Fruit fly (Drosophila melanogaster) whole organism, embryonic: Measurements from ENCODE around the gene CG15263.

Experiments
- Abd-B ChIP-seq: fragments of 200-800 bp; sonication (Bioruptor generic); optimal IDR thresholded peaks from 2 replicates; lab custom pipeline; 2018; ENCODE audit warnings: missing biosample characterization, mild to moderate bottlenecking, missing genetic modification characterization, moderate library complexity
- B-H1 ChIP-seq: fragments of 200-800 bp; sonication (Bioruptor generic); IDR thresholded peaks from 3 replicates; pipeline ENCODE4 v1.3.6; 2022; ENCODE audit warnings: missing biosample characterization, missing genetic modification characterization
- C15 ChIP-seq: fragments of 200-800 bp; sonication (Bioruptor generic); IDR thresholded peaks from 3 replicates; pipeline ENCODE4 v1.3.6; 2022; ENCODE audit warnings: missing biosample characterization, missing genetic modification characterization
- CG10366 ChIP-seq: fragments of 200-800 bp; sonication (Bioruptor generic); IDR thresholded peaks from 2 replicates; pipeline ENCODE4 v1.3.6; 2022; ENCODE audit warnings: missing biosample characterization, missing genetic modification characterization
- CG12299 ChIP-seq: fragments of 200-800 bp; sonication (Bioruptor generic); optimal IDR thresholded peaks from 2 replicates; lab custom pipeline; 2018; ENCODE audit warnings: missing biosample characterization, mild to moderate bottlenecking, missing genetic modification characterization
- CG14965 ChIP-seq: fragments of 200-800 bp; sonication (Bioruptor generic); optimal IDR thresholded peaks from 2 replicates; lab custom pipeline; 2016; ENCODE audit warnings: missing biosample characterization, missing genetic modification characterization, borderline replicate concordance
- CG15479 ChIP-seq: fragments of 200-800 bp; sonication (Bioruptor generic); optimal IDR thresholded peaks from 3 replicates; lab custom pipeline; 2019; ENCODE audit warnings: missing biosample characterization, mild to moderate bottlenecking, missing genetic modification characterization, moderate library complexity
- CG1603 ChIP-seq: fragments of 200-800 bp; sonication (Bioruptor generic); optimal IDR thresholded peaks from 2 replicates; lab custom pipeline; 2019; ENCODE audit warnings: missing biosample characterization, mild to moderate bottlenecking, missing genetic modification characterization, moderate library complexity
- CG16815 ChIP-seq: fragments of 200-800 bp; sonication (Bioruptor generic); optimal IDR thresholded peaks from 3 replicates; lab custom pipeline; 2017; ENCODE audit warnings: missing biosample characterization, mild to moderate bottlenecking, missing genetic modification characterization
- CG16863 ChIP-seq: fragments of 200-800 bp; sonication (Bioruptor generic); optimal IDR thresholded peaks from 3 replicates; lab custom pipeline; 2016; ENCODE audit warnings: missing biosample characterization, missing genetic modification characterization
- CG17802 ChIP-seq: fragments of 200-800 bp; sonication (Bioruptor generic); optimal IDR thresholded peaks from 2 replicates; lab custom pipeline; 2018; ENCODE audit warnings: missing biosample characterization, mild to moderate bottlenecking, missing genetic modification characterization, moderate library complexity
- CG18011 ChIP-seq: fragments of 200-800 bp; sonication (Bioruptor generic); optimal IDR thresholded peaks from 2 replicates; lab custom pipeline; 2017; ENCODE audit warnings: missing biosample characterization, missing genetic modification characterization, mild to moderate bottlenecking, moderate library complexity, missing genotype
- CG18476 ChIP-seq: fragments of 200-800 bp; sonication (Bioruptor generic); optimal IDR thresholded peaks from 2 replicates; lab custom pipeline; 2016; ENCODE audit warnings: missing biosample characterization, mild to moderate bottlenecking, missing genetic modification characterization
- CG6272 ChIP-seq: fragments of 200-800 bp; sonication (Bioruptor generic); IDR thresholded peaks from 2 replicates; pipeline ENCODE4 v1.3.6; 2022; ENCODE audit warnings: missing biosample characterization, missing genetic modification characterization
- CG8359 ChIP-seq: fragments of 200-800 bp; sonication (Bioruptor generic); optimal IDR thresholded peaks from 2 replicates; lab custom pipeline; 2017; ENCODE audit warnings: missing biosample characterization, mild to moderate bottlenecking, missing genetic modification characterization, borderline replicate concordance
- D19A ChIP-seq: fragments of 200-800 bp; optimal IDR thresholded peaks from 3 replicates; lab custom pipeline; 2019; ENCODE audit warnings: missing biosample characterization, mild to moderate bottlenecking, missing genetic modification characterization, moderate library complexity
- Dll ChIP-seq: fragments of 200-800 bp; sonication (Bioruptor generic); IDR thresholded peaks from 4 replicates; pipeline ENCODE4 v1.3.6; 2022; ENCODE audit warnings: missing biosample characterization, missing genetic modification characterization; ENCODE audit not compliant: partially characterized antibody
- Doc3 ChIP-seq: fragments of 200-800 bp; sonication (Bioruptor generic); IDR thresholded peaks from 3 replicates; pipeline ENCODE4 v1.3.6; 2022; ENCODE audit warnings: missing biosample characterization, missing genetic modification characterization; ENCODE audit not compliant: partially characterized antibody
- E2f2 ChIP-seq: fragments of 200-800 bp; sonication (Bioruptor generic); IDR thresholded peaks from 2 replicates; pipeline ENCODE4 v1.3.6; 2022; ENCODE audit warnings: missing biosample characterization, missing genetic modification characterization
- Ets65A ChIP-seq: fragments of 200-800 bp; sonication (Bioruptor generic); peaks from one replicate; lab custom pipeline; 2016; ENCODE audit warnings: missing biosample characterization, missing genetic modification characterization
- Ets97D ChIP-seq: fragments of 200-800 bp; sonication (Bioruptor generic); optimal IDR thresholded peaks from 3 replicates; lab custom pipeline; 2016; ENCODE audit warnings: missing biosample characterization, missing genetic modification characterization
- Fer1 ChIP-seq: fragments of 200-800 bp; sonication (Bioruptor generic); optimal IDR thresholded peaks from 2 replicates; lab custom pipeline; 2017; ENCODE audit warnings: missing biosample characterization, mild to moderate bottlenecking, missing genetic modification characterization
- HLHmδ ChIP-seq: fragments of 200-800 bp; sonication (Bioruptor generic); optimal IDR thresholded peaks from 2 replicates; lab custom pipeline; 2018; ENCODE audit warnings: missing biosample characterization, mild to moderate bottlenecking, missing genetic modification characterization, moderate library complexity
- Lpt ChIP-seq: fragments of >200 bp; optimal IDR thresholded peaks from 2 replicates; lab custom pipeline; 2018; ENCODE audit warnings: missing biosample characterization, missing genetic modification characterization
- MESR4 ChIP-seq: fragments of 200-800 bp; sonication (Bioruptor generic); optimal IDR thresholded peaks from 2 replicates; lab custom pipeline; 2018; ENCODE audit warnings: missing biosample characterization, mild to moderate bottlenecking, missing genetic modification characterization, moderate library complexity
- MTF-1 ChIP-seq: fragments of 200-800 bp; sonication (Bioruptor generic); optimal IDR thresholded peaks from 2 replicates; lab custom pipeline; 2018; ENCODE audit warnings: missing biosample characterization, mild to moderate bottlenecking, missing genetic modification characterization, borderline replicate concordance
- Mad ChIP-seq: fragments of 200-800 bp; sonication (Bioruptor generic); optimal IDR thresholded peaks from 2 replicates; lab custom pipeline; 2016; ENCODE audit warnings: missing biosample characterization, missing genetic modification characterization
- Med ChIP-seq: fragments of 200-800 bp; sonication (Bioruptor generic); peaks from one replicate; lab custom pipeline; 2016; ENCODE audit warnings: missing biosample characterization, missing genetic modification characterization, mild to moderate bottlenecking, inconsistent platforms, moderate library complexity
- Ptx1 ChIP-seq: fragments of 200-800 bp; sonication (Bioruptor generic); IDR thresholded peaks from 2 replicates; pipeline ENCODE4 v1.3.6; 2022; ENCODE audit warnings: missing biosample characterization, missing genetic modification characterization
- Scr ChIP-seq: fragments of 200-800 bp; sonication (Bioruptor generic); IDR thresholded peaks from 2 replicates; pipeline ENCODE4 v1.3.6; 2022; ENCODE audit warnings: missing biosample characterization, missing genetic modification characterization; ENCODE audit not compliant: partially characterized antibody
- ara ChIP-seq: fragments of 200-800 bp; sonication (Bioruptor generic); IDR thresholded peaks from 2 replicates; pipeline ENCODE4 v1.3.6; 2022; ENCODE audit warnings: missing biosample characterization, missing genetic modification characterization
- chinmo ChIP-seq: fragments of 200-800 bp; sonication (Bioruptor generic); IDR thresholded peaks from 4 replicates; pipeline ENCODE4 v1.3.6; 2022; ENCODE audit warnings: missing biosample characterization, missing genetic modification characterization; ENCODE audit not compliant: partially characterized antibody
- exex ChIP-seq: fragments of 200-800 bp; sonication (Bioruptor generic); optimal IDR thresholded peaks from 4 replicates; lab custom pipeline; 2018; ENCODE audit warnings: missing biosample characterization, mild to moderate bottlenecking, missing genetic modification characterization, moderate library complexity
- gro ChIP-seq: fragments of 200-800 bp; sonication (Bioruptor generic); optimal IDR thresholded peaks from 2 replicates; lab custom pipeline; 2016; ENCODE audit warnings: missing biosample characterization, missing genetic modification characterization
- ind ChIP-seq: fragments of 200-800 bp; sonication (Bioruptor generic); optimal IDR thresholded peaks from 3 replicates; lab custom pipeline; 2016; ENCODE audit warnings: missing biosample characterization, missing genetic modification characterization
- inv ChIP-seq: fragments of 200-800 bp; sonication (Bioruptor generic); IDR thresholded peaks from 2 replicates; pipeline ENCODE4 v1.3.6; 2022; ENCODE audit warnings: missing biosample characterization, missing genetic modification characterization; ENCODE audit not compliant: partially characterized antibody
- jing ChIP-seq: fragments of 200-800 bp; sonication (Bioruptor generic); optimal IDR thresholded peaks from 2 replicates; lab custom pipeline; 2018; ENCODE audit warnings: missing biosample characterization, mild to moderate bottlenecking, missing genetic modification characterization
- lab ChIP-seq: fragments of 200-800 bp; sonication (Bioruptor generic); optimal IDR thresholded peaks from 3 replicates; lab custom pipeline; 2017; ENCODE audit warnings: missing biosample characterization, missing genetic modification characterization, mild to moderate bottlenecking, moderate library complexity, missing genetic modification reagents
- mam ChIP-seq: fragments of 200-800 bp; sonication (Bioruptor generic); optimal IDR thresholded peaks from 3 replicates; lab custom pipeline; 2016; ENCODE audit warnings: missing biosample characterization, missing genetic modification characterization
- pan ChIP-seq, 4 experiments: fragments of >200 bp in 3 of 4; fragments of 200-800 bp in 1 of 4; sonication (Bioruptor generic) in 1 of 4; optimal IDR thresholded peaks in 3 of 4; IDR thresholded peaks in 1 of 4; 2 replicates each; pipeline versions ENCODE4 v1.3.6 to Lab custom; 2017 to 2022; ENCODE audit warnings: missing biosample characterization in 2 of 4, missing genetic modification characterization in 2 of 4, mixed read lengths in 1 of 4
- pb ChIP-seq: fragments of 200-800 bp; sonication (Bioruptor generic); optimal IDR thresholded peaks from 3 replicates; lab custom pipeline; 2016; ENCODE audit warnings: missing biosample characterization, missing genetic modification characterization
- ranshi ChIP-seq: fragments of 200-800 bp; sonication (Bioruptor generic); IDR thresholded peaks from 2 replicates; pipeline ENCODE4 v1.3.6; 2022; ENCODE audit warnings: missing biosample characterization, missing genetic modification characterization
- sens ChIP-seq: fragments of 200-800 bp; sonication (Bioruptor generic); peaks from one replicate; lab custom pipeline; 2016; ENCODE audit warnings: missing biosample characterization, missing genetic modification characterization
- sim ChIP-seq: fragments of 200-800 bp; sonication (Bioruptor generic); IDR thresholded peaks from 2 replicates; pipeline ENCODE4 v1.3.6; 2022; ENCODE audit warnings: missing biosample characterization, missing genetic modification characterization
- sqz ChIP-seq: fragments of 200-800 bp; sonication (Bioruptor generic); optimal IDR thresholded peaks from 3 replicates; lab custom pipeline; 2018; ENCODE audit warnings: missing biosample characterization, mild to moderate bottlenecking, missing genetic modification characterization
- tio ChIP-seq: fragments of 200-800 bp; sonication (Bioruptor generic); optimal IDR thresholded peaks from 2 replicates; lab custom pipeline; 2017; ENCODE audit warnings: missing biosample characterization, missing genetic modification characterization, inconsistent platforms
- ttk ChIP-seq: fragments of 200-800 bp; sonication (Bioruptor generic); IDR thresholded peaks from 2 replicates; pipeline ENCODE4 v2.1.2; 2022; ENCODE audit warnings: missing biosample characterization, missing genetic modification characterization
- zen ChIP-seq: fragments of 200-800 bp; sonication (Bioruptor generic); optimal IDR thresholded peaks from 3 replicates; lab custom pipeline; 2018; ENCODE audit warnings: missing biosample characterization, mild to moderate bottlenecking, missing genetic modification characterization, moderate library complexity
- zen2 ChIP-seq: fragments of 200-800 bp; sonication (Bioruptor generic); IDR thresholded peaks from 3 replicates; pipeline ENCODE4 v1.3.6; 2022; ENCODE audit warnings: missing biosample characterization, missing genetic modification characterization; ENCODE audit not compliant: partially characterized antibody

CG15263 gene

dm6 chr2L:15249006-15249513 is 35.7 kb upstream of the CG15263 start:
- 0 out of 4 replicates have a peak, but pooled peaks have one; percentile 36 for TF ChIP-seq chinmo
- TF ChIP-seq ara, result peak; percentile 12; the same call in 1 of the 2 replicates
- no peak for TF ChIP-seq CG16863
- TF ChIP-seq sim (GFP tag; lab: Robert Waterston, UW), result no peak
- TF ChIP-seq ranshi (GFP tag; lab: Robert Waterston, UW), result 0 out of 2 replicates have a peak, but pooled peaks have one; percentile 0
- peak; percentile 79 for TF ChIP-seq Ets65A (GFP tag; lab: Kevin White, UChicago)
- no peak for TF ChIP-seq Mad (GFP tag; lab: Kevin White, UChicago)
- TF ChIP-seq CG6272, result 0 out of 2 replicates have a peak, but pooled peaks have one; percentile 1
- peak; percentile 2; the same call in 1 of the 2 replicates for TF ChIP-seq inv
- TF ChIP-seq HLHmδ (GFP tag; lab: Kevin White, UChicago), result peak; percentile 19
- no peak for TF ChIP-seq E2f2 (GFP tag; lab: Robert Waterston, UW)
- TF ChIP-seq Lpt, result no peak
- no peak for TF ChIP-seq lab (GFP tag; lab: Kevin White, UChicago)
- TF ChIP-seq B-H1, result no peak
- TF ChIP-seq tio (GFP tag; lab: Kevin White, UChicago), result no peak
- TF ChIP-seq D19A (tag; lab: Kevin White, UChicago), result no peak
- peak; percentile 8 for TF ChIP-seq CG8359 (GFP tag; lab: Kevin White, UChicago)
- TF ChIP-seq ind (GFP tag; lab: Kevin White, UChicago), result no peak
- peak; percentile 3; the same call in 1 of the 3 replicates for TF ChIP-seq zen2 (GFP tag; lab: Robert Waterston, UW)
- peak; percentile 39 for TF ChIP-seq pb (GFP tag; lab: Kevin White, UChicago)
- 0 out of 2 replicates have a peak, but pooled peaks have one; percentile 3 for TF ChIP-seq ttk
- TF ChIP-seq C15, result no peak
- TF ChIP-seq sqz (GFP tag; lab: Kevin White, UChicago), result no peak
- peak; percentile 25 for TF ChIP-seq MESR4 (GFP tag; lab: Kevin White, UChicago)
- no peak for TF ChIP-seq CG17802 (tag; lab: Kevin White, UChicago)
- peak; percentile 79 for TF ChIP-seq Med (GFP tag; lab: Kevin White, UChicago)
- TF ChIP-seq MTF-1 (GFP tag; lab: Kevin White, UChicago), result peak; percentile 29
- TF ChIP-seq Dll (GFP tag; lab: Robert Waterston, UW), result peak; percentile 22; the same call in 1 of the 4 replicates
- TF ChIP-seq sens (GFP tag; lab: Kevin White, UChicago), result peak; percentile 73
- TF ChIP-seq Ets97D (GFP tag; lab: Kevin White, UChicago), result peak; percentile 55
- peak; percentile 5; the same call in 1 of the 2 replicates for TF ChIP-seq Scr (GFP tag; lab: Robert Waterston, UW)
- TF ChIP-seq CG14965, result peak; percentile 14
- TF ChIP-seq jing (GFP tag; lab: Kevin White, UChicago), result no peak

- TF ChIP-seq Ets65A (GFP tag; lab: Kevin White, UChicago) (peak; percentile 52), Fer1 (GFP tag; lab: Kevin White, UChicago) (no peak), zen (tag; lab: Kevin White, UChicago) (no peak), Ptx1 (GFP tag; lab: Robert Waterston, UW) (0 out of 2 replicates have a peak, but pooled peaks have one; percentile 10), gro (GFP tag; lab: Kevin White, UChicago) (no peak), mam (peak; percentile 4), exex (tag; lab: Kevin White, UChicago) (no peak), C15 (no peak), CG10366 (GFP tag; lab: Robert Waterston, UW) (no peak), B-H1 (no peak), CG15479 (no peak), Med (GFP tag; lab: Kevin White, UChicago) (peak; percentile 77), CG12299 (no peak), Doc3 (GFP tag; lab: Robert Waterston, UW) (no peak), CG1603 (tag; lab: Kevin White, UChicago) (peak; percentile 33), D19A (tag; lab: Kevin White, UChicago) (peak; percentile 15), Abd-B (GFP tag; lab: Kevin White, UChicago) (peak; percentile 20), CG16815 (GFP tag; lab: Kevin White, UChicago) (no peak), pan (optimal IDR thresholded peaks at IDR 0.05; lab: Kevin White, UChicago) (no peak), pan (GFP tag; optimal IDR thresholded peaks at IDR 0.05 in 1 of 2, IDR thresholded peaks at IDR 0.05 in 1 of 2) (peak in 1 of 2 experiments; percentile 17), CG18011 (GFP tag; lab: Kevin White, UChicago) (no peak), sim (GFP tag; lab: Robert Waterston, UW) (no peak), CG18476 (no peak)
These were observed 35.1 kb upstream of the CG15263 start for dm6 chr2L:15249682-15250081.
